Fruit fly (Drosophila melanogaster): ENCODE data around the gene nej.
A peak's percentile ranks its signal among the peaks of the same experiment; 100 is the strongest.

nej gene

dm6 chrX:9641184-9641772 is 45.6 kb downstream of the nej start (continued):
- TF ChIP-seq CG15269 (tag; optimal IDR thresholded peaks at IDR 0.05) = peak; percentile 88
- TF ChIP-seq D19B (GFP tag; optimal IDR thresholded peaks at IDR 0.05) = peak; percentile 58
- TF ChIP-seq Mad (GFP tag; optimal IDR thresholded peaks at IDR 0.05) = no peak
- TF ChIP-seq CG13296 (GFP tag; optimal IDR thresholded peaks at IDR 0.05) = peak; percentile 86
- TF ChIP-seq CG4282 (GFP tag; optimal IDR thresholded peaks at IDR 0.05) = no peak
- no peak for TF ChIP-seq ara (GFP tag; IDR thresholded peaks at IDR 0.05)
- peak; percentile 85 for TF ChIP-seq CG8924 (tag; optimal IDR thresholded peaks at IDR 0.05)
- TF ChIP-seq CG15073 (GFP tag; optimal IDR thresholded peaks at IDR 0.05) = no peak
- TF ChIP-seq tup (GFP tag; optimal IDR thresholded peaks at IDR 0.05) = no peak
- TF ChIP-seq dimm (GFP tag; IDR thresholded peaks at IDR 0.05) = no peak
- peak; percentile 63 for TF ChIP-seq seq (GFP tag; IDR thresholded peaks at IDR 0.05)
- TF ChIP-seq Vsx1 (GFP tag; optimal IDR thresholded peaks at IDR 0.05) = peak; percentile 41
- peak; percentile 61; the same call in 2 of the 3 replicates for TF ChIP-seq so (GFP tag; IDR thresholded peaks at IDR 0.05)
- TF ChIP-seq tgo (GFP tag; IDR thresholded peaks at IDR 0.05) = peak; percentile 59; the same call in 2 of the 3 replicates
- peak; percentile 71 for TF ChIP-seq run (tag; optimal IDR thresholded peaks at IDR 0.05)
- TF ChIP-seq CG6175 (GFP tag; IDR thresholded peaks at IDR 0.05) = peak; percentile 49; the same call in 1 of the 3 replicates
- TF ChIP-seq Ada2b (GFP tag; IDR thresholded peaks at IDR 0.05) = peak; percentile 72
- peak; percentile 58 for TF ChIP-seq Nf-YB (GFP tag; optimal IDR thresholded peaks at IDR 0.05)
- peak; percentile 20; the same call in 1 of the 2 replicates for TF ChIP-seq Awh (GFP tag; IDR thresholded peaks at IDR 0.05)
- TF ChIP-seq schlank (tag; optimal IDR thresholded peaks at IDR 0.05) = peak; percentile 39
- TF ChIP-seq CG12104 (GFP tag; optimal IDR thresholded peaks at IDR 0.05) = peak; percentile 63
- no peak for TF ChIP-seq en (GFP tag; optimal IDR thresholded peaks at IDR 0.05)
- TF ChIP-seq sob (GFP tag; IDR thresholded peaks at IDR 0.05) = peak; percentile 51; the same call in 1 of the 2 replicates
- TF ChIP-seq Hr3 (GFP tag; optimal IDR thresholded peaks at IDR 0.05) = peak; percentile 45
- 0 out of 2 replicates have a peak, but pooled peaks have one; percentile 12 for TF ChIP-seq ttk (GFP tag; IDR thresholded peaks at IDR 0.05)
- no peak for TF ChIP-seq Mes4 (GFP tag; optimal IDR thresholded peaks at IDR 0.05)
- TF ChIP-seq row (GFP tag; IDR thresholded peaks at IDR 0.05) = peak; percentile 73
- no peak for TF ChIP-seq psq (GFP tag; optimal IDR thresholded peaks at IDR 0.05)
- peak; percentile 43 for TF ChIP-seq tio (GFP tag; optimal IDR thresholded peaks at IDR 0.05)
- TF ChIP-seq Hmx (GFP tag; optimal IDR thresholded peaks at IDR 0.05) = peak; percentile 36
- TF ChIP-seq sisA (GFP tag; IDR thresholded peaks at IDR 0.05) = no peak
- peak; percentile 59 for TF ChIP-seq CG15011 (GFP tag; optimal IDR thresholded peaks at IDR 0.05)
- TF ChIP-seq disco-r (GFP tag; optimal IDR thresholded peaks at IDR 0.05) = no peak
- TF ChIP-seq cg (GFP tag; optimal IDR thresholded peaks at IDR 0.05) = no peak
- TF ChIP-seq Fer2 (tag; optimal IDR thresholded peaks at IDR 0.05) = peak; percentile 20
- no peak for TF ChIP-seq ac (GFP tag; optimal IDR thresholded peaks at IDR 0.05)
- peak; percentile 76 for TF ChIP-seq ranshi (GFP tag; IDR thresholded peaks at IDR 0.05)
- no peak for TF ChIP-seq CG17802 (tag; optimal IDR thresholded peaks at IDR 0.05)
- no peak for TF ChIP-seq CG4328 (GFP tag; optimal IDR thresholded peaks at IDR 0.05)
- TF ChIP-seq MBD-R2 (GFP tag; IDR thresholded peaks at IDR 0.05) = peak; percentile 36; the same call in 1 of the 2 replicates
- TF ChIP-seq nmo (GFP tag; optimal IDR thresholded peaks at IDR 0.05) = peak; percentile 66
- peak; percentile 61 for TF ChIP-seq CG18262 (tag; optimal IDR thresholded peaks at IDR 0.05)
- TF ChIP-seq E2f1 (GFP tag; IDR thresholded peaks at IDR 0.05) = peak; percentile 66; the same call in 1 of the 2 replicates
- TF ChIP-seq CG1233 (GFP tag; optimal IDR thresholded peaks at IDR 0.05) = peak; percentile 51
- peak; percentile 30 for TF ChIP-seq CG8281 (tag; optimal IDR thresholded peaks at IDR 0.05)
- peak; percentile 52 for TF ChIP-seq Jarid2 (GFP tag; optimal IDR thresholded peaks at IDR 0.05)
- TF ChIP-seq CG2889 (GFP tag; IDR thresholded peaks at IDR 0.05) = peak; percentile 17; the same call in 1 of the 3 replicates
- peak; percentile 80 for TF ChIP-seq cwo (GFP tag; optimal IDR thresholded peaks at IDR 0.05)
- TF ChIP-seq CG31441 (GFP tag; IDR thresholded peaks at IDR 0.05) = peak; percentile 68
- TF ChIP-seq Bgb (GFP tag; IDR thresholded peaks at IDR 0.05; ENCODE audit: partially characterized antibody) = no peak

Data from whole organism, embryonic.